Fruit fly (Drosophila melanogaster) whole organism, adult: ENCODE results near the gene CG31793.

ENCODE experiments used
- CG11617 ChIP-seq: fragments of 200-800 bp; sonication (Bioruptor generic); optimal IDR thresholded peaks from 2 replicates; lab custom pipeline; 2017; ENCODE audit warnings: mild to moderate bottlenecking, missing biosample characterization, missing genetic modification reagents, missing genetic modification characterization
- CG12768 ChIP-seq: fragments of 200-800 bp; sonication (Bioruptor generic); optimal IDR thresholded peaks from 2 replicates; lab custom pipeline; 2017; ENCODE audit warnings: missing biosample characterization, missing genetic modification characterization, mild to moderate bottlenecking, moderate library complexity, missing genetic modification reagents
- CG14711 ChIP-seq: fragments of 200-800 bp; sonication (Bioruptor generic); optimal IDR thresholded peaks from 2 replicates; lab custom pipeline; 2018; ENCODE audit warnings: missing biosample characterization, mild to moderate bottlenecking, missing genetic modification characterization, moderate library complexity
- CG1620 ChIP-seq: fragments of 200-800 bp; sonication (Bioruptor generic); optimal IDR thresholded peaks from 2 replicates; lab custom pipeline; 2016; ENCODE audit warnings: missing biosample characterization, missing genetic modification characterization
- CG33017 ChIP-seq: fragments of 200-800 bp; sonication (Bioruptor generic); optimal IDR thresholded peaks from 2 replicates; lab custom pipeline; 2018; ENCODE audit warnings: missing biosample characterization, mild to moderate bottlenecking, missing genetic modification characterization, moderate library complexity
- CG5204 ChIP-seq: fragments of 200-800 bp; sonication (Bioruptor generic); optimal IDR thresholded peaks from 2 replicates; lab custom pipeline; 2016; ENCODE audit warnings: missing biosample characterization, missing genetic modification characterization
- CG7045 ChIP-seq: fragments of 200-800 bp; sonication (Bioruptor generic); optimal IDR thresholded peaks from 2 replicates; lab custom pipeline; 2017; ENCODE audit warnings: missing biosample characterization, mild to moderate bottlenecking, missing genetic modification characterization
- CG7101 ChIP-seq: fragments of 200-800 bp; sonication (Bioruptor generic); optimal IDR thresholded peaks from 2 replicates; lab custom pipeline; 2018; ENCODE audit warnings: missing biosample characterization, mild to moderate bottlenecking, missing genetic modification characterization, moderate library complexity
- Clk ChIP-seq: fragments of 200-800 bp; sonication (Bioruptor generic); optimal IDR thresholded peaks from 2 replicates; lab custom pipeline; 2017; ENCODE audit warnings: missing biosample characterization, missing genetic modification characterization
- Crg-1 ChIP-seq: fragments of 200-800 bp; sonication (Bioruptor generic); optimal IDR thresholded peaks from 2 replicates; lab custom pipeline; 2016; ENCODE audit warnings: missing biosample characterization, missing genetic modification characterization
- Hr96 ChIP-seq: fragments of 200-800 bp; sonication (Bioruptor generic); optimal IDR thresholded peaks from 2 replicates; lab custom pipeline; 2016; ENCODE audit warnings: missing biosample characterization, missing genetic modification characterization
- Mnt ChIP-seq: fragments of 200-800 bp; sonication (Bioruptor generic); optimal IDR thresholded peaks from 2 replicates; lab custom pipeline; 2016; ENCODE audit warnings: missing biosample characterization, mild to moderate bottlenecking, missing genetic modification characterization
- bab1 ChIP-seq: fragments of 200-800 bp; sonication (Bioruptor generic); optimal IDR thresholded peaks from 3 replicates; lab custom pipeline; 2019; ENCODE audit warnings: missing biosample characterization, mild to moderate bottlenecking, missing genetic modification characterization, moderate library complexity
- cic ChIP-seq: fragments of 200-800 bp; sonication (Bioruptor generic); optimal IDR thresholded peaks from 2 replicates; lab custom pipeline; 2017; ENCODE audit warnings: missing biosample characterization, mild to moderate bottlenecking, missing genetic modification characterization, moderate library complexity
- cnc ChIP-seq, 2 experiments: fragments of >200 bp; optimal IDR thresholded peaks; 2 replicates each; lab custom pipeline; 2017
- kay ChIP-seq: fragments of 200-800 bp; sonication (Bioruptor generic); peaks from one replicate; lab custom pipeline; 2016; ENCODE audit warnings: missing biosample characterization, missing genetic modification characterization, borderline replicate concordance
- ovo ChIP-seq: fragments of 200-800 bp; sonication (Bioruptor generic); optimal IDR thresholded peaks from 2 replicates; lab custom pipeline; 2016; ENCODE audit warnings: missing biosample characterization, missing genetic modification characterization
- pad ChIP-seq: fragments of 200-800 bp; sonication (Bioruptor generic); optimal IDR thresholded peaks from 3 replicates; lab custom pipeline; 2017; ENCODE audit warnings: missing biosample characterization, missing genetic modification characterization, mild to moderate bottlenecking, moderate library complexity, missing genetic modification reagents
- tj ChIP-seq: fragments of 200-800 bp; sonication (Bioruptor generic); optimal IDR thresholded peaks from 3 replicates; lab custom pipeline; 2017; ENCODE audit warnings: missing biosample characterization, mild to moderate bottlenecking, missing genetic modification characterization, moderate library complexity
- toe ChIP-seq: fragments of 200-800 bp; sonication (Bioruptor generic); optimal IDR thresholded peaks from 2 replicates; lab custom pipeline; 2016; ENCODE audit warnings: missing biosample characterization, missing genetic modification characterization

CG31793 gene

DNA sequence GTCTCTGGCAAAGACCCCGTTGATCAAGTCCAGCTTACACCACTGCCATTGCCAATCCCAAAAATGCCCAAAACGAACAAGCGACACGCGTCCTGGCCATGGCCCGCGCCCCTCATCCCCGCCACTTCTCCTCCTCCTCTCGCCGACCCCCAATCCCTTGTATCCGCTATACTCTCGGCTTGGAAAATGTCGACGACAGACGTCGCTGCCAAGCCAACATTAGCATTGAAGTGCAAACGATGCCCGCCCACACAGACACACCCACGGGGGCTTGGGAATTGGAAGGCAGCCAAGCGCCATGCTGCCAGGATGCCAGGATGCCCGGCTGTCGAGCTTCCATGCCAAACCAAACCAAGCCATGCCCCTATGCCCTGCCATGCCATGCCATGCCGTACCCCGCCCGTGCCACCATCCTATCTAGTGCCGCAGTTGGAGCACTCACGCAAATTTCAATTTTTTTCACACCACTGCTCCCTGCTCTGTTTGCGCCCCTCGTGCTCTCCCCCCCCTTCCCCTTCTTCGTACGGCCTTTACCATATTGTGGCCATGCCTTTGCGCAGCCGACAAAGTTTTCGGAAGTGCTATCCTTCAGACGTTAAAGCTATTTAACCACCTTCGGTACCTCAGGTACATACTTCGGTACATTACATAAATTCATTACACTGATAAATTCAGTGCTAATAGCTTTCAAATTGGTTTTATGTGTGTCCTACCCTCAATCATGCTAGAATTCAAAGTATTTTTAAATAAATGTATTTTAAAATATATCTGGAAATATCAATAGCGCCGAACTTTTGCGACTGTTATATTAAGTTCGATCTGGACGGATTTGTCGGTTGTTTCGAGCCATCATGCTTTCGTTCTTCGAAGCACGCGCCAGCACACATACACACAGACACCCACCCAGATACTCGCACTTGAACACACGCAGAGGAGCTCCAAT is 18.4 kb downstream of the CG31793 start:
- peak; percentile 0 for TF ChIP-seq Mnt (GFP tag; lab: Kevin White, UChicago)
- peak; percentile 64 for TF ChIP-seq Clk (GFP tag; lab: Kevin White, UChicago)
- TF ChIP-seq CG7101 (tag; lab: Kevin White, UChicago): peak; percentile 72
- peak; percentile 49 for TF ChIP-seq CG5204 (GFP tag; lab: Kevin White, UChicago)
- no peak for TF ChIP-seq Hr96
- TF ChIP-seq CG33017 (tag; lab: Kevin White, UChicago): peak; percentile 80
- peak; percentile 45 for TF ChIP-seq CG12768 (GFP tag; lab: Kevin White, UChicago)
- TF ChIP-seq CG14711 (tag; lab: Kevin White, UChicago): peak; percentile 9
- TF ChIP-seq pad: peak; percentile 40
- no peak for TF ChIP-seq Crg-1 (GFP tag; lab: Kevin White, UChicago)
- no peak for TF ChIP-seq cic (GFP tag; lab: Kevin White, UChicago)
- TF ChIP-seq CG7045: peak; percentile 74
- TF ChIP-seq CG11617 (GFP tag; lab: Kevin White, UChicago): peak; percentile 71
- TF ChIP-seq CG1620 (GFP tag; lab: Kevin White, UChicago): no peak
- peak; percentile 54 for TF ChIP-seq kay (GFP tag; lab: Kevin White, UChicago)
- TF ChIP-seq tj (GFP tag; lab: Kevin White, UChicago): peak; percentile 1
- no peak for TF ChIP-seq ovo (GFP tag; lab: Kevin White, UChicago)

DNA sequence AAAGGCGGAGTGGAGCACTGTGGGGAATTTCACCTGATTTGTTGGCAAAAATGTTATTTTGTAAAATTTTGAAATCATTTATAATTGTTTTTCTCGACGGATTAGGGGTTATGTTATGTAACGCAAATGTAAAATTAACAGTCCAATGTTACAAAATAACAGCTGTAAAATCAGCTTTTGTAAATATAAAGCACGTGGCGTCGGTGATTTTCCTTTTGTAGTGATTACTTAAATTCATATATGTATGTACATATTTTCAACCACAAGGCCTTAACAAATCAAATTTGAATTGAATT is 19.0 kb downstream of the CG31793 start, which contains the start of gene CG15172:
Gene CG15172, plus strand, starts transcription at position 197 of the 296 bp plus-strand sequence.
- TF ChIP-seq CG7101 (tag; lab: Kevin White, UChicago) (no peak), toe (GFP tag; lab: Kevin White, UChicago) (no peak), pad (no peak), bab1 (GFP tag; lab: Kevin White, UChicago) (no peak), CG14711 (tag; lab: Kevin White, UChicago) (no peak), CG1620 (GFP tag; lab: Kevin White, UChicago) (no peak), CG11617 (GFP tag; lab: Kevin White, UChicago) (no peak), kay (GFP tag; lab: Kevin White, UChicago) (no peak)

DNA sequence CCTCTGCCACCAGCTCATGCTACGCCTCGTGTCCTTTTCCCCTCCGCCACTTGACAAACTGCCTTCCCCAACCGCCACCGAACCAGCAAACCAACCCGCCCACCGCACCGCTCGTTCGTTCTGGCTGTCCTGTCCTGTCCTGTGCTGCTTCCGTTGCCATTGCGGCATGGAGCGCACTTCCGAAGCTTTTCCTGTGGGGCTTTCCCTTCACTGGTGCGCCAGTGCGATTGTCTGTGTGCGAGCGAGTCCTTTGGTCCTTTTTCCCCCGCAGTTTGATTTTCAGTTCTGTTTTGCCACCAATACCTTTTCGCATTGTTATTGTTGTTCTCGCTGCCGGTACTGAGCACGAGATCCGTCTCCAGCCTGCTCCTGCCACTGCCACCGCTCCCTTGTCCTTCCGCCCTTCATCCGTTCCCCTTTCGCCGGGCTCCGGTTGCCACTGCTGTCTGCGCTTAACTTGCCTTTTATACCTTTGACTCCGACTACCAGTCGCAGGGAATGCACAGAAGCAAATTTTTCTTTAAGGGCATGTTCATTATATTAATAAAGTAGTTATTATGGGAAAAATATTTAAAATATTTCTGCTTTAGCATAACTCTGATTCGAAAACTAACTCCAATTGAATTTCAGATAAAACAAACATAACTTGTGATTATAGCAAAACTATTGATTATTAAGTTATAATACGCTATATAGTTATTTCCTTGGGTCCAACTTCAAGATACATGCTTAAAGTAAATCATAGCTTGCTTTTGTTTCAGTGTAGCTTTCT is 21.0 kb downstream of the CG31793 start:
- no peak for TF ChIP-seq toe (GFP tag; lab: Kevin White, UChicago)
- no peak for TF ChIP-seq kay (GFP tag; lab: Kevin White, UChicago)
- no peak for TF ChIP-seq bab1 (GFP tag; lab: Kevin White, UChicago)
- no peak for TF ChIP-seq cic (GFP tag; lab: Kevin White, UChicago)
- no peak for TF ChIP-seq CG33017 (tag; lab: Kevin White, UChicago)
- TF ChIP-seq Clk (GFP tag; lab: Kevin White, UChicago): no peak
- peak; percentile 13 for TF ChIP-seq CG11617 (GFP tag; lab: Kevin White, UChicago)
- TF ChIP-seq Hr96: no peak
- peak; percentile 43 for TF ChIP-seq CG5204 (GFP tag; lab: Kevin White, UChicago)
- no peak for TF ChIP-seq pad
- TF ChIP-seq Mnt (GFP tag; lab: Kevin White, UChicago): no peak
- no peak for TF ChIP-seq CG1620 (GFP tag; lab: Kevin White, UChicago)
- TF ChIP-seq CG14711 (tag; lab: Kevin White, UChicago): no peak
- TF ChIP-seq CG7045: peak; percentile 8
- no peak for TF ChIP-seq ovo (GFP tag; lab: Kevin White, UChicago)
- peak; percentile 8 for TF ChIP-seq CG7101 (tag; lab: Kevin White, UChicago)
- no peak for TF ChIP-seq CG12768 (GFP tag; lab: Kevin White, UChicago)
- peak; percentile 10 for TF ChIP-seq tj (GFP tag; lab: Kevin White, UChicago)
- TF ChIP-seq cnc (optimal IDR thresholded peaks at IDR 0.05; lab: Kevin White, UChicago): no peak
- TF ChIP-seq Crg-1 (GFP tag; lab: Kevin White, UChicago): no peak

DNA sequence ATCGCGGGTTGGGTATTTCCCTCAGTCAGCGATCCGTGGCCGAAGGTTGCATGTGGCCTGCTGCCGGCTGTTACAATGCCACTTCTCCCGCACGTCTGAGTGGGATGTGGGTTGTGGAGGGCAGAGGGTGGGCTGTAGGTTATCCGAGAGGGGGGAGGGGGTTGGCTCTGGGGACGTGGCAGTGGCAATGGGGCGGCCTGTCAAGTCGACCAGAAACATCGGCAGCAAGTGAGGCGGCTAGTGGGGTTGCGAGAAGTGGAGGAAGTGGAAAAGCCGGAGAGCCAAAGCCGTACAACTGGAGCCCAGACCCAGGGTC is 21.5 kb downstream of the CG31793 start:
- TF ChIP-seq Hr96 (no peak), bab1 (GFP tag; lab: Kevin White, UChicago) (no peak), cic (GFP tag; lab: Kevin White, UChicago) (no peak), Clk (GFP tag; lab: Kevin White, UChicago) (no peak), CG7101 (tag; lab: Kevin White, UChicago) (no peak), CG12768 (GFP tag; lab: Kevin White, UChicago) (no peak), Mnt (GFP tag; lab: Kevin White, UChicago) (no peak), CG5204 (GFP tag; lab: Kevin White, UChicago) (no peak), ovo (GFP tag; lab: Kevin White, UChicago) (no peak), CG33017 (tag; lab: Kevin White, UChicago) (no peak), toe (GFP tag; lab: Kevin White, UChicago) (no peak), CG14711 (tag; lab: Kevin White, UChicago) (no peak), kay (GFP tag; lab: Kevin White, UChicago) (no peak), cnc (optimal IDR thresholded peaks at IDR 0.05; lab: Kevin White, UChicago) (no peak), pad (no peak)
